Worm (Caenorhabditis elegans) whole organism, L4 larva: ENCODE measurements around the gene F58E6.5.
A peak's percentile ranks its signal among the peaks of the same experiment; 100 is the strongest.

ENCODE experiments used
- F26F4.8 ChIP-seq: fragments of 200-800 bp; sonication (Bioruptor generic); conservative IDR thresholded peaks from 2 replicates; pipeline ENCODE4 v1.3.6; 2022; ENCODE audit warnings: missing genetic modification characterization, missing compliant biosample characterization
- Y75B8A.6 ChIP-seq: fragments of 200-800 bp; sonication (Bioruptor generic); IDR thresholded peaks from 2 replicates; pipeline ENCODE4 v1.3.6; 2022; ENCODE audit warnings: missing genetic modification reagents, missing genetic modification characterization, missing compliant biosample characterization
- aha-1 ChIP-seq: fragments of 150-350 bp; peaks from one replicate; lab custom pipeline; 2014; ENCODE audit warnings: missing biosample characterization, missing genetic modification characterization
- ama-1 ChIP-seq: fragments of 150-350 bp; optimal IDR thresholded peaks from 2 replicates; lab custom pipeline; 2014; ENCODE audit warnings: inconsistent platforms, mixed read lengths
- attf-4 ChIP-seq: sonication (generic microtip); optimal IDR thresholded peaks from 3 replicates; lab custom pipeline; 2017; ENCODE audit warnings: missing biosample characterization, missing genetic modification characterization
- ceh-28 ChIP-seq: fragments of 150-350 bp; optimal IDR thresholded peaks from 2 replicates; lab custom pipeline; 2014; ENCODE audit warnings: missing biosample characterization, missing genetic modification reagents, missing genetic modification characterization
- ceh-32 ChIP-seq: sonication (generic microtip); optimal IDR thresholded peaks from 2 replicates; lab custom pipeline; 2016; ENCODE audit warnings: mild to moderate bottlenecking, missing genetic modification characterization, missing compliant biosample characterization; ENCODE audit not compliant: poor library complexity
- ceh-82 ChIP-seq: sonication (generic microtip); optimal IDR thresholded peaks from 2 replicates; lab custom pipeline; 2017; ENCODE audit warnings: missing biosample characterization, missing genetic modification characterization
- daf-12 ChIP-seq: fragments of 150-350 bp; optimal IDR thresholded peaks from 2 replicates; lab custom pipeline; 2014; ENCODE audit warnings: missing biosample characterization, missing genetic modification reagents, missing genetic modification characterization
- daf-16 ChIP-seq, 3 experiments: sonication (generic microtip); optimal IDR thresholded peaks; 2 replicates each; lab custom pipeline; 2016 to 2017; ENCODE audit warnings: missing genetic modification characterization in 3 of 3, missing genetic modification reagents in 3 of 3, mild to moderate bottlenecking in 2 of 3, missing compliant biosample characterization in 2 of 3, missing biosample characterization in 1 of 3, moderate library complexity in 1 of 3
- daf-19 ChIP-seq: fragments of 200-800 bp; sonication (Bioruptor generic); conservative IDR thresholded peaks from 2 replicates; pipeline ENCODE4 v1.3.6; 2022; ENCODE audit warnings: missing genetic modification characterization, missing compliant biosample characterization
- dpl-1 ChIP-seq: fragments of 150-350 bp; optimal IDR thresholded peaks from 2 replicates; lab custom pipeline; 2014; ENCODE audit warnings: missing biosample characterization, missing genetic modification reagents, missing genetic modification characterization
- duxl-1 ChIP-seq: sonication (generic microtip); optimal IDR thresholded peaks from 2 replicates; lab custom pipeline; 2016; ENCODE audit warnings: mild to moderate bottlenecking, missing genetic modification characterization, moderate library complexity, missing compliant biosample characterization; ENCODE audit not compliant: poor library complexity
- egl-27 ChIP-seq: sonication (generic microtip); optimal IDR thresholded peaks from 3 replicates; lab custom pipeline; 2017; ENCODE audit warnings: missing biosample characterization, missing genetic modification reagents, missing genetic modification characterization
- fkh-10 ChIP-seq: fragments of 150-350 bp; optimal IDR thresholded peaks from 2 replicates; lab custom pipeline; 2014; ENCODE audit warnings: missing biosample characterization, missing genetic modification reagents, missing genetic modification characterization
- hlh-11 ChIP-seq: fragments of 200-800 bp; sonication (Bioruptor generic); optimal IDR thresholded peaks from 2 replicates; lab custom pipeline; 2018; ENCODE audit warnings: mild to moderate bottlenecking, missing genetic modification characterization, missing compliant biosample characterization
- hlh-30 ChIP-seq: sonication (generic microtip); optimal IDR thresholded peaks from 2 replicates; lab custom pipeline; 2017; ENCODE audit warnings: antibody characterized with exemption, mild to moderate bottlenecking, missing genetic modification characterization, missing compliant biosample characterization; ENCODE audit not compliant: insufficient read depth
- hmg-1.1 ChIP-seq: fragments of 200-800 bp; sonication (Bioruptor generic); IDR thresholded peaks from 2 replicates; pipeline ENCODE4 v1.3.6; 2022; ENCODE audit warnings: missing genetic modification reagents, missing genetic modification characterization, missing compliant biosample characterization
- jun-1 ChIP-seq: fragments of 150-350 bp; optimal IDR thresholded peaks from 2 replicates; lab custom pipeline; 2014; ENCODE audit warnings: missing biosample characterization, missing genetic modification reagents, missing genetic modification characterization
- lin-13 ChIP-seq: fragments of 150-350 bp; optimal IDR thresholded peaks from 2 replicates; lab custom pipeline; 2014; ENCODE audit warnings: missing biosample characterization, missing genetic modification reagents, missing genetic modification characterization
- lin-15B ChIP-seq: fragments of 150-350 bp; sonication (generic microtip); optimal IDR thresholded peaks from 3 replicates; lab custom pipeline; 2014; ENCODE audit warnings: missing biosample characterization, missing genetic modification characterization
- lin-29 ChIP-seq: fragments of 200-800 bp; sonication (Bioruptor generic); IDR thresholded peaks from 2 replicates; pipeline ENCODE4 v1.3.6; 2022; ENCODE audit warnings: missing genetic modification reagents, missing genetic modification characterization, missing compliant biosample characterization
- lin-38 ChIP-seq: fragments of 200-800 bp; sonication (Bioruptor generic); IDR thresholded peaks from 2 replicates; pipeline ENCODE4 v1.3.6; 2022; ENCODE audit warnings: missing genetic modification reagents, missing genetic modification characterization, missing compliant biosample characterization
- madf-5 ChIP-seq, 2 experiments: fragments of 200-800 bp; sonication (Bioruptor generic); IDR thresholded peaks; 2 replicates each; pipeline ENCODE4 v1.3.6; 2022; ENCODE audit warnings: missing compliant biosample characterization in 2 of 2, missing genetic modification characterization in 2 of 2
- mdl-1 ChIP-seq, 2 experiments: fragments of 150-350 bp in 1 of 2; sonication (generic microtip) in 1 of 2; optimal IDR thresholded peaks; 2 replicates each; lab custom pipeline; 2014 to 2017; ENCODE audit warnings: missing biosample characterization in 2 of 2, missing genetic modification characterization in 2 of 2
- mep-1 ChIP-seq: fragments of 150-350 bp; sonication (generic microtip); optimal IDR thresholded peaks from 3 replicates; lab custom pipeline; 2014; ENCODE audit warnings: missing biosample characterization, missing genetic modification characterization
- mxl-2 ChIP-seq: fragments of 200-800 bp; sonication (Bioruptor generic); conservative IDR thresholded peaks from 2 replicates; pipeline ENCODE4 v1.3.6; 2022; ENCODE audit warnings: missing genetic modification reagents, missing genetic modification characterization, missing compliant biosample characterization
- mxl-3 ChIP-seq: fragments of 200-800 bp; sonication (Bioruptor generic); optimal IDR thresholded peaks from 2 replicates; lab custom pipeline; 2018; ENCODE audit warnings: mild to moderate bottlenecking, missing genetic modification characterization, missing compliant biosample characterization
- nhr-10 ChIP-seq: fragments of 150-350 bp; optimal IDR thresholded peaks from 2 replicates; lab custom pipeline; 2014; ENCODE audit warnings: missing biosample characterization, missing genetic modification characterization
- nhr-102 ChIP-seq: sonication (generic microtip); optimal IDR thresholded peaks from 2 replicates; lab custom pipeline; 2016; ENCODE audit warnings: mild to moderate bottlenecking, missing genetic modification characterization, moderate library complexity, missing compliant biosample characterization
- nhr-25 ChIP-seq: sonication (generic microtip); optimal IDR thresholded peaks from 2 replicates; lab custom pipeline; 2017; ENCODE audit warnings: missing genetic modification characterization, mild to moderate bottlenecking, missing compliant biosample characterization, antibody characterized with exemption, moderate library complexity, borderline replicate concordance; ENCODE audit not compliant: insufficient read depth
- nhr-28 ChIP-seq: fragments of 150-350 bp; optimal IDR thresholded peaks from 2 replicates; lab custom pipeline; 2014; ENCODE audit warnings: missing biosample characterization, missing genetic modification characterization
- pqm-1 ChIP-seq: sonication (generic microtip); optimal IDR thresholded peaks from 2 replicates; lab custom pipeline; 2017; ENCODE audit warnings: missing biosample characterization, missing genetic modification characterization
- rbr-2 ChIP-seq: sonication (generic microtip); optimal IDR thresholded peaks from 2 replicates; lab custom pipeline; 2016; ENCODE audit warnings: missing genotype, missing genetic modification characterization, missing compliant biosample characterization
- saeg-2 ChIP-seq: fragments of 200-800 bp; sonication (Bioruptor generic); IDR thresholded peaks from 2 replicates; pipeline ENCODE4 v1.3.6; 2022; ENCODE audit warnings: missing genetic modification reagents, missing genetic modification characterization, missing compliant biosample characterization
- skn-1 ChIP-seq: fragments of 150-350 bp; optimal IDR thresholded peaks from 2 replicates; lab custom pipeline; 2014; ENCODE audit warnings: missing biosample characterization, missing genetic modification characterization
- snpc-1.2 ChIP-seq: fragments of 200-800 bp; sonication (Bioruptor generic); IDR thresholded peaks from 2 replicates; pipeline ENCODE4 v1.3.6; 2022; ENCODE audit warnings: missing genetic modification reagents, missing genetic modification characterization, missing compliant biosample characterization
- snpc-4 ChIP-seq: fragments of 150-350 bp; optimal IDR thresholded peaks from 2 replicates; lab custom pipeline; 2014; ENCODE audit warnings: missing biosample characterization, missing genetic modification characterization
- spr-1 ChIP-seq: sonication (generic microtip); optimal IDR thresholded peaks from 2 replicates; lab custom pipeline; 2016; ENCODE audit warnings: mild to moderate bottlenecking, missing genetic modification characterization, missing compliant biosample characterization
- tag-97 ChIP-seq: fragments of 200-800 bp; sonication (Bioruptor generic); IDR thresholded peaks from 2 replicates; pipeline ENCODE4 v1.3.6; 2022; ENCODE audit warnings: missing genetic modification characterization, missing compliant biosample characterization
- tra-1 ChIP-seq: fragments of 200-800 bp; sonication (Bioruptor generic); IDR thresholded peaks from 2 replicates; pipeline ENCODE4 v1.3.6; 2022; ENCODE audit warnings: missing genetic modification reagents, missing genetic modification characterization, missing compliant biosample characterization
- unc-130 ChIP-seq: sonication (generic microtip); optimal IDR thresholded peaks from 2 replicates; lab custom pipeline; 2016; ENCODE audit warnings: missing genetic modification reagents, missing genetic modification characterization, missing compliant biosample characterization
- unc-62 ChIP-seq, 3 experiments: fragments of 150-350 bp in 1 of 3; sonication (generic microtip); optimal IDR thresholded peaks in 2 of 3; peaks in 1 of 3; 1 replicate in 1 of 3; 2 replicates in 2 of 3; lab custom pipeline; 2014 to 2017; ENCODE audit warnings: missing biosample characterization in 3 of 3, missing genetic modification characterization in 3 of 3, missing genetic modification reagents in 3 of 3, missing genotype in 1 of 3
- vab-7 ChIP-seq: fragments of 200-800 bp; sonication (Bioruptor generic); IDR thresholded peaks from 2 replicates; pipeline ENCODE4 v1.3.6; 2022; ENCODE audit warnings: missing genetic modification reagents, missing genetic modification characterization, missing compliant biosample characterization
- zag-1 ChIP-seq: fragments of 150-350 bp; optimal IDR thresholded peaks from 2 replicates; lab custom pipeline; 2014; ENCODE audit warnings: missing biosample characterization, missing genetic modification characterization
- zip-11 ChIP-seq: fragments of 200-800 bp; sonication (Bioruptor generic); IDR thresholded peaks from 2 replicates; pipeline ENCODE4 v1.3.6; 2022; ENCODE audit warnings: missing genetic modification characterization, missing compliant biosample characterization

Gene F58E6.5

ce11 chrV:9740858-9741257, 13.5 kb downstream of the F58E6.5 start, which contains the start of gene sta-2:
TSS of gene sta-2 (plus strand) at chrV:9741206.
- TF ChIP-seq Y75B8A.6 (GFP tag; lab: Robert Waterston, UW) (no peak), unc-62 (GFP tag; optimal IDR thresholded peaks at IDR 0.05 in 1 of 2; lab: Kevin White, UChicago) (peak in 1 of 2 experiments; percentile 64), unc-62 (tag; optimal IDR thresholded peaks at IDR 0.05; lab: Kevin White, UChicago) (no peak), hmg-1.1 (GFP tag; lab: Robert Waterston, UW) (no peak), nhr-28 (tag; lab: Kevin White, UChicago) (peak; percentile 50), ceh-28 (tag; lab: Kevin White, UChicago) (no peak), hlh-11 (peak; percentile 19), nhr-102 (tag; lab: Kevin White, UChicago) (no peak), mep-1 (tag; lab: Kevin White, UChicago) (peak; percentile 0), nhr-25 (tag; lab: Kevin White, UChicago) (peak; percentile 31), lin-13 (no peak), daf-19 (GFP tag; lab: Robert Waterston, UW) (no peak), hlh-30 (peak; percentile 57), zag-1 (no peak), madf-5 (GFP tag; IDR thresholded peaks at IDR 0.05; lab: Robert Waterston, UW) (no peak), mdl-1 (tag; optimal IDR thresholded peaks at IDR 0.05; lab: Kevin White, UChicago) (peak in 1 of 2 experiments; percentile 26), mxl-3 (peak; percentile 5)

- TF ChIP-seq zip-11 (GFP tag; lab: Robert Waterston, UW) (no peak), mdl-1 (tag; optimal IDR thresholded peaks at IDR 0.05; lab: Kevin White, UChicago) (no peak), dpl-1 (GFP tag; lab: Kevin White, UChicago) (no peak), ceh-32 (tag; lab: Kevin White, UChicago) (no peak), ceh-82 (tag; lab: Kevin White, UChicago) (no peak), vab-7 (GFP tag; lab: Robert Waterston, UW) (no peak), mxl-3 (no peak), snpc-1.2 (GFP tag; lab: Robert Waterston, UW) (no peak), daf-12 (no peak), nhr-25 (tag; lab: Kevin White, UChicago) (no peak), F26F4.8 (GFP tag; lab: Robert Waterston, UW) (no peak), mep-1 (tag; lab: Kevin White, UChicago) (no peak)
Measured at ce11 chrV:9739402-9739801, 15.0 kb downstream of the F58E6.5 start, which contains the start of gene marc-1. TSS of gene marc-1 (plus strand) at chrV:9739702.

ce11 chrV:9738077-9738705, 16.2 kb downstream of the F58E6.5 start:
- TF ChIP-seq lin-15B (tag; lab: Kevin White, UChicago) (no peak), daf-16 (GFP tag; optimal IDR thresholded peaks at IDR 0.05; lab: Kevin White, UChicago) (no peak), daf-16 (tag; optimal IDR thresholded peaks at IDR 0.05; lab: Kevin White, UChicago) (peak; percentile 36), ama-1 (lab: Kevin White, UChicago) (no peak), tra-1 (GFP tag; lab: Robert Waterston, UW) (no peak), lin-29 (GFP tag; lab: Robert Waterston, UW) (no peak), nhr-10 (tag; lab: Kevin White, UChicago) (no peak), unc-62 (GFP tag; optimal IDR thresholded peaks at IDR 0.05 in 1 of 2; lab: Kevin White, UChicago) (peak in 1 of 2 experiments; percentile 52), unc-62 (tag; optimal IDR thresholded peaks at IDR 0.05; lab: Kevin White, UChicago) (no peak), spr-1 (tag; lab: Kevin White, UChicago) (no peak), aha-1 (tag; lab: Kevin White, UChicago) (no peak), rbr-2 (no peak), duxl-1 (tag; lab: Kevin White, UChicago) (no peak), lin-13 (no peak), pqm-1 (tag; lab: Kevin White, UChicago) (peak; percentile 72), unc-130 (GFP tag; lab: Kevin White, UChicago) (no peak), mdl-1 (tag; optimal IDR thresholded peaks at IDR 0.05; lab: Kevin White, UChicago) (no peak), attf-4 (tag; lab: Kevin White, UChicago) (no peak), jun-1 (tag; lab: Kevin White, UChicago) (no peak), mep-1 (tag; lab: Kevin White, UChicago) (no peak), saeg-2 (no peak), egl-27 (tag; lab: Kevin White, UChicago) (no peak), fkh-10 (GFP tag; lab: Kevin White, UChicago) (no peak), mxl-2 (GFP tag; lab: Robert Waterston, UW) (no peak), lin-38 (GFP tag; lab: Robert Waterston, UW) (no peak), snpc-4 (tag; lab: Kevin White, UChicago) (no peak), skn-1 (tag; lab: Kevin White, UChicago) (no peak), tag-97 (no peak)
